Worm (Caenorhabditis elegans): Measurements from ENCODE around the gene atfs-1.

ce11 chrV:14197651-14198050, 4.2 kb downstream of the atfs-1 start:
- no peak for TF ChIP-seq ceh-34 (tag; optimal IDR thresholded peaks at IDR 0.05)
- TF ChIP-seq nhr-11 (tag; optimal IDR thresholded peaks at IDR 0.05): no peak
- TF ChIP-seq gmeb-2 (tag; optimal IDR thresholded peaks at IDR 0.05): no peak
- TF ChIP-seq sdc-2 (tag; optimal IDR thresholded peaks at IDR 0.05): no peak
- TF ChIP-seq unc-55 (GFP tag; optimal IDR thresholded peaks at IDR 0.05): no peak
